Worm (Caenorhabditis elegans) whole organism, early embryonic: ENCODE data around the gene T11F9.14.
"Not testable (repeated sequence)": the region's sequence is repeated elsewhere in the genome, so short reads cannot be mapped to it uniquely, and the experiment has no call there.

Source experiments
- B0310.2 ChIP-seq: sonication (generic microtip); optimal IDR thresholded peaks from 2 replicates; lab custom pipeline; 2016; ENCODE audit warnings: mild to moderate bottlenecking, missing genetic modification characterization, missing compliant biosample characterization
- F13C5.2 ChIP-seq: sonication (generic microtip); optimal IDR thresholded peaks from 2 replicates; lab custom pipeline; 2017; ENCODE audit warnings: mild to moderate bottlenecking, missing genetic modification characterization, inconsistent platforms, missing compliant biosample characterization
- ama-1 ChIP-seq: fragments of 150-350 bp; optimal IDR thresholded peaks from 2 replicates; lab custom pipeline; 2014
- ceh-13 ChIP-seq: fragments of 200-800 bp; sonication (Bioruptor generic); optimal IDR thresholded peaks from 2 replicates; lab custom pipeline; 2018; ENCODE audit warnings: mild to moderate bottlenecking, missing genetic modification characterization, missing compliant biosample characterization
- ceh-36 ChIP-seq: sonication (generic microtip); optimal IDR thresholded peaks from 2 replicates; lab custom pipeline; 2016; ENCODE audit warnings: missing genetic modification characterization, inconsistent platforms, missing compliant biosample characterization
- ets-7 ChIP-seq: sonication (generic microtip); optimal IDR thresholded peaks from 2 replicates; lab custom pipeline; 2016; ENCODE audit warnings: missing genotype, missing genetic modification characterization, missing compliant biosample characterization
- flt-1 ChIP-seq: fragments of 200-800 bp; sonication (Bioruptor generic); IDR thresholded peaks from 2 replicates; pipeline ENCODE4 v1.3.6; 2022; ENCODE audit warnings: missing genetic modification characterization, missing compliant biosample characterization
- hmbx-1 ChIP-seq: sonication (generic microtip); optimal IDR thresholded peaks from 2 replicates; lab custom pipeline; 2016; ENCODE audit warnings: mild to moderate bottlenecking, missing genetic modification characterization, missing compliant biosample characterization
- hmg-4 ChIP-seq: fragments of 200-800 bp; sonication (Bioruptor generic); optimal IDR thresholded peaks from 2 replicates; lab custom pipeline; 2018; ENCODE audit warnings: mild to moderate bottlenecking, missing genetic modification characterization, missing compliant biosample characterization
- pes-1 ChIP-seq: fragments of 200-800 bp; sonication (Bioruptor generic); IDR thresholded peaks from 2 replicates; pipeline ENCODE4 v1.3.6; 2022; ENCODE audit warnings: missing genetic modification reagents, missing genetic modification characterization, missing compliant biosample characterization
- scrt-1 ChIP-seq: fragments of 200-800 bp; sonication (Bioruptor generic); IDR thresholded peaks from 2 replicates; pipeline ENCODE4 v1.3.6; 2022; ENCODE audit warnings: missing genetic modification characterization, missing compliant biosample characterization
- sea-1 ChIP-seq: fragments of 200-800 bp; sonication (Bioruptor generic); conservative IDR thresholded peaks from 2 replicates; pipeline ENCODE4 v1.3.6; 2022; ENCODE audit warnings: missing genetic modification characterization, missing compliant biosample characterization
- tbx-37 ChIP-seq: fragments of 200-800 bp; sonication (Bioruptor generic); conservative IDR thresholded peaks from 2 replicates; pipeline ENCODE4 v1.3.6; 2022; ENCODE audit warnings: missing genetic modification reagents, missing genetic modification characterization, missing compliant biosample characterization
- tra-4 ChIP-seq: sonication (generic microtip); optimal IDR thresholded peaks from 2 replicates; lab custom pipeline; 2017; ENCODE audit warnings: missing genetic modification characterization, missing compliant biosample characterization

- not testable (repeated sequence) for TF ChIP-seq hmbx-1 (tag; lab: Kevin White, UChicago); pes-1; B0310.2 (tag; lab: Kevin White, UChicago); flt-1 (GFP tag; lab: Robert Waterston, UW); ama-1 (lab: Kevin White, UChicago); ceh-36 (tag; lab: Kevin White, UChicago); tra-4; hmg-4 (GFP tag; lab: Kevin White, UChicago); scrt-1 (GFP tag; lab: Robert Waterston, UW); ets-7 (tag; lab: Kevin White, UChicago); tbx-37 (GFP tag; lab: Robert Waterston, UW); ceh-13 (GFP tag; lab: Kevin White, UChicago); F13C5.2; sea-1 (GFP tag; lab: Robert Waterston, UW)
These were observed 3.0 kb upstream of the T11F9.14 start, which contains the start of gene col-157 for ce11 chrV:11483580-11484092.
